Worm (Caenorhabditis elegans): ENCODE results near the gene fbxb-44.

ce11 chrII:1529057-1529456 lies 9.6 kb upstream of the fbxb-44 start, which contains the start of gene Y51H7BR.4:
- TF ChIP-seq unc-86 (tag; optimal IDR thresholded peaks at IDR 0.05) (no peak), unc-62 (GFP tag; optimal IDR thresholded peaks at IDR 0.05) (no peak), fos-1 (tag; optimal IDR thresholded peaks at IDR 0.05) (no peak), ama-1 (optimal IDR thresholded peaks at IDR 0.05) (no peak), C16A3.4 (tag; optimal IDR thresholded peaks at IDR 0.05) (no peak), unc-30 (tag; optimal IDR thresholded peaks at IDR 0.05) (no peak), egl-27 (tag; optimal IDR thresholded peaks at IDR 0.05) (no peak), aly-2 (tag; optimal IDR thresholded peaks at IDR 0.05) (no peak), nhr-11 (tag; optimal IDR thresholded peaks at IDR 0.05) (no peak)

All from whole organism, L1 larva.